Fruit fly (Drosophila melanogaster): Measurements from ENCODE around the gene Grx1.
A peak's percentile ranks its signal among the peaks of the same experiment; 100 is the strongest.

Grx1 gene

DNA sequence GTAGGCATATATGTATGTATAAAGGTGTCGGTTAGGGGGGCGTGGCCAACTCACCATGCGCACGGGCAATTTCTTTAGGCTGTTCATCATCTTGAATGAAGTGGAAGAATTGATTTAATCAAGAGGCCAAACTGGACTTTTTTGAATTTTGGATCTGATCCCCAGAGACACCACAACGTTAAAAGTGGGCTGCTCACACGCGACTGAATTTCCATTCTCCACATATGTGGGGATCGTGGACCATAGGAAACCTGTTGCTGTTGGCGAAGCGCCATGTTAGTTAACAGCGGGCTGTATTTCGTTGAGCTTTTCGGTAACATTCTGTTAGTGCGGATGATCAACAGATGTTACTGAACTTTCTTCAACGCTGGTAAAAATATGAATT is 29.0 kb downstream of the Grx1 start, which contains the start of gene CG3902 (continued):
- TF ChIP-seq E2f1 (GFP tag; IDR thresholded peaks at IDR 0.05) (no peak), hkb (optimal IDR thresholded peaks at IDR 0.05) (no peak), hkb (GFP tag; IDR thresholded peaks at IDR 0.05) (no peak), CG13894 (tag; optimal IDR thresholded peaks at IDR 0.05) (peak; percentile 10), Max (GFP tag; optimal IDR thresholded peaks at IDR 0.05) (peak; percentile 18), NfI (GFP tag; optimal IDR thresholded peaks at IDR 0.05) (peak; percentile 3), sob (GFP tag; IDR thresholded peaks at IDR 0.05) (peak; percentile 29; the same call in 1 of the 2 replicates), cato (GFP tag; optimal IDR thresholded peaks at IDR 0.05; ENCODE audit: borderline replicate concordance) (no peak), Trl (optimal IDR thresholded peaks at IDR 0.05) (no peak), Trl (GFP tag; optimal IDR thresholded peaks at IDR 0.05) (no peak), grn (GFP tag; optimal IDR thresholded peaks at IDR 0.05) (peak; percentile 84), ATbp (GFP tag; optimal IDR thresholded peaks at IDR 0.05) (no peak), CTCF (GFP tag; optimal IDR thresholded peaks at IDR 0.05) (peak; percentile 48), Ada2b (GFP tag; IDR thresholded peaks at IDR 0.05) (no peak), Fer3 (tag; optimal IDR thresholded peaks at IDR 0.05) (peak; percentile 20), Dref (GFP tag; IDR thresholded peaks at IDR 0.05) (no peak), Fer1 (GFP tag; optimal IDR thresholded peaks at IDR 0.05) (peak; percentile 61), CG10267 (tag; optimal IDR thresholded peaks at IDR 0.05) (no peak), amos (GFP tag; IDR thresholded peaks at IDR 0.05; ENCODE audit: partially characterized antibody) (peak; percentile 43; the same call in 1 of the 2 replicates), gro (GFP tag; optimal IDR thresholded peaks at IDR 0.05) (peak; percentile 56), Opbp (GFP tag; IDR thresholded peaks at IDR 0.05; ENCODE audit: partially characterized antibody) (peak; percentile 66; the same call in 1 of the 3 replicates), CG18619 (GFP tag; optimal IDR thresholded peaks at IDR 0.05) (no peak), tll (GFP tag; optimal IDR thresholded peaks at IDR 0.05) (no peak), CG33213 (GFP tag; optimal IDR thresholded peaks at IDR 0.05) (peak; percentile 7), ssp (GFP tag; IDR thresholded peaks at IDR 0.05) (no peak), CG4328 (GFP tag; optimal IDR thresholded peaks at IDR 0.05) (no peak), fd96Cb (tag; optimal IDR thresholded peaks at IDR 0.05) (no peak), Jarid2 (GFP tag; optimal IDR thresholded peaks at IDR 0.05) (peak; percentile 89), Lhr (GFP tag; optimal IDR thresholded peaks at IDR 0.05) (no peak), CG11696 (GFP tag; IDR thresholded peaks at IDR 0.05) (no peak), pzg (GFP tag; optimal IDR thresholded peaks at IDR 0.05) (no peak), CG12236 (GFP tag; optimal IDR thresholded peaks at IDR 0.05) (no peak), vnd (GFP tag; IDR thresholded peaks at IDR 0.05; ENCODE audit: partially characterized antibody) (no peak), chm (GFP tag; IDR thresholded peaks at IDR 0.05) (peak; percentile 75), CG4854 (GFP tag; optimal IDR thresholded peaks at IDR 0.05) (no peak), dysf (GFP tag; IDR thresholded peaks at IDR 0.05) (no peak; the same call in 2 of the 3 replicates), Dfd (GFP tag; optimal IDR thresholded peaks at IDR 0.05) (no peak), CG8290 (GFP tag; optimal IDR thresholded peaks at IDR 0.05) (no peak), CG8290 (tag; optimal IDR thresholded peaks at IDR 0.05) (peak in 1 of 2 experiments; percentile 79), CG10543 (GFP tag; optimal IDR thresholded peaks at IDR 0.05) (peak; percentile 71), Atf6 (GFP tag; IDR thresholded peaks at IDR 0.05) (peak; percentile 60; the same call in 1 of the 2 replicates), CG13424 (tag; optimal IDR thresholded peaks at IDR 0.05) (no peak), HLH4C (GFP tag; IDR thresholded peaks at IDR 0.05; ENCODE audit: partially characterized antibody) (no peak), Optix (GFP tag; IDR thresholded peaks at IDR 0.05) (no peak), cas (GFP tag; IDR thresholded peaks at IDR 0.05) (no peak), Kr (GFP tag; optimal IDR thresholded peaks at IDR 0.05) (no peak), fd3F (GFP tag; optimal IDR thresholded peaks at IDR 0.05) (no peak), jigr1 (GFP tag; IDR thresholded peaks at IDR 0.05) (no peak), CHES-1-like (GFP tag; optimal IDR thresholded peaks at IDR 0.05) (peak; percentile 28), grau (tag; optimal IDR thresholded peaks at IDR 0.05) (no peak), CG8478 (optimal IDR thresholded peaks at IDR 0.05) (no peak), zfh2 (GFP tag; optimal IDR thresholded peaks at IDR 0.05) (no peak), CG15479 (GFP tag; optimal IDR thresholded peaks at IDR 0.05) (no peak)
